Fruit fly (Drosophila melanogaster): Measurements from ENCODE around the gene Pdk1.

- TF ChIP-seq CG34367 (tag; optimal IDR thresholded peaks at IDR 0.05) (no peak), CG8301 (tag; optimal IDR thresholded peaks at IDR 0.05) (peak; percentile 49), Pif1A (GFP tag; optimal IDR thresholded peaks at IDR 0.05) (peak; percentile 68)
Measured at dm6 chr3L:165981-166788, 36.9 kb downstream of the Pdk1 start.

All from whole organism, pupa.